Worm (Caenorhabditis elegans) whole organism, mixed stage, embryonic: ENCODE data around the gene rps-13.

Source experiments
- bed-3 ChIP-seq: fragments of 200-800 bp; sonication (Bioruptor generic); optimal IDR thresholded peaks from 3 replicates; lab custom pipeline; 2018; ENCODE audit warnings: mild to moderate bottlenecking, missing genetic modification characterization, moderate library complexity, missing compliant biosample characterization
- blmp-1 ChIP-seq: fragments of 150-350 bp; optimal IDR thresholded peaks from 2 replicates; lab custom pipeline; 2014; ENCODE audit warnings: missing biosample characterization, missing genetic modification characterization
- ceh-39 ChIP-seq: fragments of 150-350 bp; optimal IDR thresholded peaks from 2 replicates; lab custom pipeline; 2014; ENCODE audit warnings: missing biosample characterization, missing genetic modification characterization
- ceh-43 ChIP-seq: fragments of 200-800 bp; sonication (Bioruptor generic); optimal IDR thresholded peaks from 2 replicates; lab custom pipeline; 2018; ENCODE audit warnings: mild to moderate bottlenecking, missing genetic modification characterization, moderate library complexity, missing compliant biosample characterization
- ces-1 ChIP-seq: fragments of 150-350 bp; optimal IDR thresholded peaks from 2 replicates; lab custom pipeline; 2014; ENCODE audit warnings: missing biosample characterization, missing genetic modification reagents, missing genetic modification characterization
- drap-1 ChIP-seq: fragments of 200-800 bp; sonication (Bioruptor generic); optimal IDR thresholded peaks from 3 replicates; lab custom pipeline; 2018; ENCODE audit warnings: mild to moderate bottlenecking, missing genetic modification characterization, missing compliant biosample characterization
- elt-1 ChIP-seq: sonication (generic microtip); optimal IDR thresholded peaks from 2 replicates; lab custom pipeline; 2017; ENCODE audit warnings: missing genetic modification characterization, mild to moderate bottlenecking, missing compliant biosample characterization, antibody characterized with exemption, moderate library complexity, borderline replicate concordance; ENCODE audit not compliant: insufficient read depth
- flh-1 ChIP-seq: fragments of 200-800 bp; sonication (Bioruptor generic); optimal IDR thresholded peaks from 2 replicates; lab custom pipeline; 2018; ENCODE audit warnings: mild to moderate bottlenecking, missing genetic modification characterization, moderate library complexity, missing compliant biosample characterization
- ham-2 ChIP-seq: fragments of 200-800 bp; sonication (Bioruptor generic); optimal IDR thresholded peaks from 2 replicates; lab custom pipeline; 2018; ENCODE audit warnings: mild to moderate bottlenecking, missing genetic modification characterization, missing compliant biosample characterization
- hlh-1 ChIP-seq: fragments of 150-350 bp; optimal IDR thresholded peaks from 2 replicates; lab custom pipeline; 2014; ENCODE audit warnings: missing biosample characterization, missing genetic modification reagents, missing genetic modification characterization
- lin-32 ChIP-seq: fragments of 200-800 bp; sonication (Bioruptor generic); optimal IDR thresholded peaks from 2 replicates; lab custom pipeline; 2018; ENCODE audit warnings: mild to moderate bottlenecking, missing genetic modification characterization, missing compliant biosample characterization
- lsy-2 ChIP-seq: fragments of 150-350 bp; optimal IDR thresholded peaks from 2 replicates; lab custom pipeline; 2014; ENCODE audit warnings: missing biosample characterization, missing genetic modification characterization
- mab-5 ChIP-seq: fragments of 150-350 bp; optimal IDR thresholded peaks from 2 replicates; lab custom pipeline; 2014; ENCODE audit warnings: missing biosample characterization, missing genetic modification characterization
- mep-1 ChIP-seq: fragments of 150-350 bp; optimal IDR thresholded peaks from 2 replicates; lab custom pipeline; 2017; ENCODE audit warnings: missing biosample characterization, missing genetic modification reagents, missing genetic modification characterization, inconsistent platforms
- mls-2 ChIP-seq: sonication (generic microtip); optimal IDR thresholded peaks from 2 replicates; lab custom pipeline; 2016; ENCODE audit warnings: mild to moderate bottlenecking, missing genetic modification characterization, moderate library complexity, missing compliant biosample characterization
- nhr-12 ChIP-seq: fragments of 150-350 bp; optimal IDR thresholded peaks from 2 replicates; lab custom pipeline; 2014; ENCODE audit warnings: missing biosample characterization, missing genetic modification characterization
- nhr-2 ChIP-seq: fragments of 150-350 bp; optimal IDR thresholded peaks from 2 replicates; lab custom pipeline; 2014; ENCODE audit warnings: missing biosample characterization, missing genetic modification characterization
- nhr-237 ChIP-seq: fragments of 150-350 bp; optimal IDR thresholded peaks from 2 replicates; lab custom pipeline; 2014; ENCODE audit warnings: missing biosample characterization, missing genetic modification characterization
- nhr-76 ChIP-seq: sonication (generic microtip); optimal IDR thresholded peaks from 2 replicates; lab custom pipeline; 2017; ENCODE audit warnings: missing biosample characterization, missing genetic modification characterization
- pha-4 ChIP-seq: fragments of 150-350 bp; optimal IDR thresholded peaks from 2 replicates; lab custom pipeline; 2018; ENCODE audit warnings: missing biosample characterization, missing genetic modification reagents, missing genetic modification characterization
- sem-2 ChIP-seq: fragments of 200-800 bp; sonication (Bioruptor generic); optimal IDR thresholded peaks from 2 replicates; lab custom pipeline; 2018; ENCODE audit warnings: mild to moderate bottlenecking, missing genetic modification characterization, missing compliant biosample characterization
- snpc-4 ChIP-seq: fragments of 150-350 bp; optimal IDR thresholded peaks from 2 replicates; lab custom pipeline; 2014; ENCODE audit warnings: missing biosample characterization, missing genetic modification characterization
- sptf-1 ChIP-seq: sonication (generic microtip); optimal IDR thresholded peaks from 2 replicates; lab custom pipeline; 2017; ENCODE audit warnings: mild to moderate bottlenecking, missing genetic modification characterization, moderate library complexity, missing compliant biosample characterization
- unc-39 ChIP-seq: fragments of 150-350 bp; optimal IDR thresholded peaks from 2 replicates; lab custom pipeline; 2014; ENCODE audit warnings: missing biosample characterization, missing genetic modification characterization
- unc-62 ChIP-seq: fragments of 150-350 bp; optimal IDR thresholded peaks from 2 replicates; lab custom pipeline; 2014; ENCODE audit warnings: missing biosample characterization, missing genetic modification reagents, missing genetic modification characterization
- zip-8 ChIP-seq: fragments of 150-350 bp; optimal IDR thresholded peaks from 2 replicates; lab custom pipeline; 2014; ENCODE audit warnings: missing biosample characterization, missing genetic modification characterization
- ztf-11 ChIP-seq: fragments of 150-350 bp; optimal IDR thresholded peaks from 2 replicates; lab custom pipeline; 2014; ENCODE audit warnings: missing biosample characterization, missing genetic modification characterization

The rps-13 gene

ce11 chrIII:6418254-6418653 lies 43.5 kb upstream of the rps-13 start:
- TF ChIP-seq unc-62 (GFP tag; lab: Kevin White, UChicago) (no peak), ces-1 (GFP tag; lab: Kevin White, UChicago) (no peak), lsy-2 (no peak), ztf-11 (tag; lab: Kevin White, UChicago) (no peak), mab-5 (tag; lab: Kevin White, UChicago) (no peak), sptf-1 (no peak), hlh-1 (tag; lab: Kevin White, UChicago) (no peak), elt-1 (tag; lab: Kevin White, UChicago) (no peak), drap-1 (GFP tag; lab: Kevin White, UChicago) (no peak)

DNA sequence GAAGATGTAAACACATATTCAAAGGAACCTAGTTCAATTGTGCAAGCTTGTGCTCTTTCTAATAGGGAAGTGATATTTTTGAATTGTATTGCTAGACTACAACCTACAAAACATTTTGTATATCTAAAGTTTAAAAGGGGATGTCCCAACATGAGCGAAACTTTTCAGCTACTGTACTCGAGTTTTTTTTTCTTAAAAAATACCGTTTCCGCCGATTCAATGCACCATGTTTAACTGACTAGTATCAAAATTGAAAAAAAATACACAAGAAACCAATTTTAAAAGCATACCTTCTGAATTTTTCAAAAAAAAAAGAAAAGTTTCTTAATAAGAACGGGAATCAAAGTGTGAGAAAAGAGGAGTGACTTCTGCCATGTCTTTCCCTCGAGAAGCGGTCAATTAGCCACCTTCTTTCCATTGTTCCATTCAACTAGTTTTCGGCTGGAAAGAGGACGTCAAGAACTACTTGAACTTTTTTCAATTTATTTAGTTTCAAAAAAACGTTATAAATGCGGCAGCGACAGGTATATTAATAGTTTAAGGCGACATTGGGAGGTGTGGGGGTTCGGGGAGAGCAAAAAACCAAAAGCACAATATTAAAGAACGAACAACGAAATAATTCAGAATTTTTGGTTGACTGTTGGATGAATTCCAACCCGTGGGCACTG lies 40.6 kb upstream of the rps-13 start, which contains the start of gene nas-4:
Gene nas-4 (minus strand): TSS at position 351 of the 668 bp plus-strand sequence.
- no peak for TF ChIP-seq mep-1 (tag; lab: Kevin White, UChicago)
- TF ChIP-seq ces-1 (GFP tag; lab: Kevin White, UChicago), result no peak
- no peak for TF ChIP-seq nhr-237 (tag; lab: Kevin White, UChicago)
- TF ChIP-seq mab-5 (tag; lab: Kevin White, UChicago), result no peak
- no peak for TF ChIP-seq drap-1 (GFP tag; lab: Kevin White, UChicago)
- TF ChIP-seq sem-2 (GFP tag; lab: Kevin White, UChicago), result no peak
- no peak for TF ChIP-seq ceh-39 (tag; lab: Kevin White, UChicago)
- TF ChIP-seq zip-8 (tag; lab: Kevin White, UChicago), result no peak
- TF ChIP-seq unc-39 (tag; lab: Kevin White, UChicago), result no peak
- no peak for TF ChIP-seq snpc-4
- no peak for TF ChIP-seq elt-1 (tag; lab: Kevin White, UChicago)
- TF ChIP-seq nhr-2 (tag; lab: Kevin White, UChicago), result no peak
- TF ChIP-seq nhr-12 (tag; lab: Kevin White, UChicago), result no peak
- no peak for TF ChIP-seq ham-2 (GFP tag; lab: Kevin White, UChicago)
- TF ChIP-seq pha-4, result no peak

ce11 chrIII:6411914-6412313 lies 37.1 kb upstream of the rps-13 start, which contains the start of gene C05D11.5:
Gene C05D11.5 (minus strand): TSS chrIII:6412014.
- TF ChIP-seq lsy-2 (no peak), nhr-237 (tag; lab: Kevin White, UChicago) (no peak), ham-2 (GFP tag; lab: Kevin White, UChicago) (no peak), nhr-12 (tag; lab: Kevin White, UChicago) (no peak), zip-8 (tag; lab: Kevin White, UChicago) (no peak), ztf-11 (tag; lab: Kevin White, UChicago) (no peak), unc-62 (GFP tag; lab: Kevin White, UChicago) (no peak), nhr-76 (no peak), mep-1 (tag; lab: Kevin White, UChicago) (no peak), bed-3 (GFP tag; lab: Kevin White, UChicago) (no peak), mls-2 (tag; lab: Kevin White, UChicago) (no peak), sem-2 (GFP tag; lab: Kevin White, UChicago) (no peak), ces-1 (GFP tag; lab: Kevin White, UChicago) (no peak), flh-1 (GFP tag; lab: Kevin White, UChicago) (no peak), ceh-43 (GFP tag; lab: Kevin White, UChicago) (no peak), snpc-4 (no peak)

DNA sequence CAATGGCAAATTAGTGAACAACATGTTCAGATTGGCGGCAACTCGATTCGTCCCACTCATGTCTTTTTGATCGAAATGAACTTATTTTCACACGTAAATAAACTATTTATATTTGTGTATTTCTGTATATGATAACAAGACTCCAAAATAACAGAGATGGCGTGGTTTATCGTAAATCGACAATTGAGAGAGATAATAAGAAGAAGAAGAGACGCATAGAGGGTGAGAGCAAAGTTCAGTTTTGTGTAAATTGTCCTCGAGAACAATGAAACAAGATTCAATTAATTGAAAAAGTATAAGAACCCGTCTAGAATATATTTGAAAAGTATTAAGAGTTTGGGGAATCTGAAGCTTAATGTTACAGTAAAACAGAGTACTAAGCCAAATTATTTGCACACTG lies 36.6 kb upstream of the rps-13 start:
- TF ChIP-seq lin-32 (GFP tag; lab: Kevin White, UChicago) (no peak), nhr-237 (tag; lab: Kevin White, UChicago) (no peak), sptf-1 (no peak), mep-1 (tag; lab: Kevin White, UChicago) (no peak), pha-4 (no peak), unc-39 (tag; lab: Kevin White, UChicago) (no peak), zip-8 (tag; lab: Kevin White, UChicago) (no peak), elt-1 (tag; lab: Kevin White, UChicago) (no peak), hlh-1 (tag; lab: Kevin White, UChicago) (no peak)

DNA sequence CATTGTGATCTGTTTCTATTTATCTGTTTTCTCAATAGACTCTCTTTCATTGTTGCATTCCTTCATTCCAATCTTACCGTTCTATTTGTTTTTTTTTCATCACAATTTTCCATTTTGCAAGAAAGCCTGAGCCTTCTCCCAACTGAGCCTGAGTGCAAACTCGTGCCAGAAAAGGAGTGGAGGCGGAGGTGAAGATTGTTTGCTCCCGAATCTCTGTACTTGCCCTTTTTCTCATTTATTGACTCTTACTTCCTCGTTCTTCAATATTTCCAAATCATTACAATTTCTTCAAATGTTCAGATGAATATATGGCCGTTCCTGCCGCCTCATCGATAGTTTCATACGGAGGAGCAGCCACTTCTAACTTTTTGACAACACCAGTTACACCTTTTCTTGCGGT lies 32.0 kb upstream of the rps-13 start, which contains the start of gene let-756:
Gene let-756 (plus strand): TSS at position 301 of the 400 bp plus-strand sequence.
- no peak for TF ChIP-seq flh-1 (GFP tag; lab: Kevin White, UChicago)
- no peak for TF ChIP-seq snpc-4
- no peak for TF ChIP-seq unc-62 (GFP tag; lab: Kevin White, UChicago)
- TF ChIP-seq nhr-76, result no peak
- TF ChIP-seq ces-1 (GFP tag; lab: Kevin White, UChicago), result no peak
- TF ChIP-seq blmp-1 (tag; lab: Kevin White, UChicago), result no peak
- no peak for TF ChIP-seq nhr-237 (tag; lab: Kevin White, UChicago)
- no peak for TF ChIP-seq ceh-39 (tag; lab: Kevin White, UChicago)
- no peak for TF ChIP-seq lsy-2
- TF ChIP-seq zip-8 (tag; lab: Kevin White, UChicago), result no peak
